Fruit fly (Drosophila melanogaster): Measurements from ENCODE around the gene chp.

chp gene

dm6 chr3R:31215830-31216229 lies 5.3 kb upstream of the chp start, which contains the start of gene CG15561 (continued):
- TF ChIP-seq Dref (GFP tag; IDR thresholded peaks at IDR 0.05) (no peak), bab2 (GFP tag; optimal IDR thresholded peaks at IDR 0.05) (peak; percentile 23), CG5953 (GFP tag; IDR thresholded peaks at IDR 0.05) (no peak), Scr (GFP tag; IDR thresholded peaks at IDR 0.05; ENCODE audit: partially characterized antibody) (no peak), pum (GFP tag; optimal IDR thresholded peaks at IDR 0.05) (peak; percentile 35), CG11093 (GFP tag; IDR thresholded peaks at IDR 0.05) (no peak), CG18476 (GFP tag; optimal IDR thresholded peaks at IDR 0.05) (no peak), lola (GFP tag; optimal IDR thresholded peaks at IDR 0.05) (no peak), CG4282 (GFP tag; optimal IDR thresholded peaks at IDR 0.05) (no peak), CG17186 (GFP tag; optimal IDR thresholded peaks at IDR 0.05) (peak; percentile 98), fu2 (GFP tag; optimal IDR thresholded peaks at IDR 0.05) (no peak), Hey (tag; optimal IDR thresholded peaks at IDR 0.05) (peak; percentile 6), CG11695 (GFP tag; IDR thresholded peaks at IDR 0.05) (no peak), Awh (GFP tag; IDR thresholded peaks at IDR 0.05) (no peak), klu (GFP tag; IDR thresholded peaks at IDR 0.05) (no peak), Atf-2 (GFP tag; optimal IDR thresholded peaks at IDR 0.05) (no peak), CG5245 (GFP tag; optimal IDR thresholded peaks at IDR 0.05) (peak; percentile 3), unpg (GFP tag; optimal IDR thresholded peaks at IDR 0.05) (no peak), caup (GFP tag; optimal IDR thresholded peaks at IDR 0.05; ENCODE audit: severe bottlenecking) (peak; percentile 73), phol (tag; optimal IDR thresholded peaks at IDR 0.05) (peak; percentile 25), Ets97D (GFP tag; optimal IDR thresholded peaks at IDR 0.05) (peak; percentile 78), CG9817 (tag; optimal IDR thresholded peaks at IDR 0.05) (no peak), tx (GFP tag; optimal IDR thresholded peaks at IDR 0.05) (peak; percentile 20), hth (optimal IDR thresholded peaks at IDR 0.05) (no peak), CG13123 (GFP tag; optimal IDR thresholded peaks at IDR 0.05) (no peak), Mad (GFP tag; optimal IDR thresholded peaks at IDR 0.05) (no peak), usp (GFP tag; optimal IDR thresholded peaks at IDR 0.05) (no peak), ac (GFP tag; optimal IDR thresholded peaks at IDR 0.05) (no peak), Kr (GFP tag; optimal IDR thresholded peaks at IDR 0.05) (no peak), pnt (GFP tag; optimal IDR thresholded peaks at IDR 0.05) (no peak), CG14441 (GFP tag; IDR thresholded peaks at IDR 0.05) (no peak), lov (optimal IDR thresholded peaks at IDR 0.05) (no peak), lov (GFP tag; IDR thresholded peaks at IDR 0.05) (no peak), ap (GFP tag; IDR thresholded peaks at IDR 0.05) (no peak), Side (GFP tag; optimal IDR thresholded peaks at IDR 0.05) (peak; percentile 59), CG2875 (GFP tag; optimal IDR thresholded peaks at IDR 0.05) (peak; percentile 10), hbn (GFP tag; IDR thresholded peaks at IDR 0.05; ENCODE audit: partially characterized antibody) (no peak), ranshi (GFP tag; IDR thresholded peaks at IDR 0.05) (no peak), CG30431 (GFP tag; optimal IDR thresholded peaks at IDR 0.05) (no peak), grau (tag; optimal IDR thresholded peaks at IDR 0.05) (no peak), tio (GFP tag; optimal IDR thresholded peaks at IDR 0.05) (no peak), zfh1 (GFP tag; IDR thresholded peaks at IDR 0.05) (no peak), tup (GFP tag; optimal IDR thresholded peaks at IDR 0.05) (no peak), Fer3 (tag; optimal IDR thresholded peaks at IDR 0.05) (peak; percentile 55), sob (GFP tag; IDR thresholded peaks at IDR 0.05) (no peak), CG3726 (GFP tag; IDR thresholded peaks at IDR 0.05) (no peak), sim (GFP tag; IDR thresholded peaks at IDR 0.05) (no peak), pho (GFP tag; optimal IDR thresholded peaks at IDR 0.05) (peak; percentile 2), CG17385 (GFP tag; optimal IDR thresholded peaks at IDR 0.05) (no peak), Camta (GFP tag; optimal IDR thresholded peaks at IDR 0.05) (peak; percentile 54), Nf-YC (tag; optimal IDR thresholded peaks at IDR 0.05) (no peak), sima (GFP tag; optimal IDR thresholded peaks at IDR 0.05) (no peak), so (GFP tag; IDR thresholded peaks at IDR 0.05) (no peak)

Data from whole organism, embryonic.